Fruit fly (Drosophila melanogaster) whole organism, larva: ENCODE data around the gene CG12237.

Experiments
- noc ChIP-seq: fragments of 200-800 bp; sonication (Bioruptor generic); optimal IDR thresholded peaks from 3 replicates; lab custom pipeline; 2019; ENCODE audit warnings: missing biosample characterization, mild to moderate bottlenecking, missing genetic modification characterization, moderate library complexity

The CG12237 gene

dm6 chrX:19642819-19643504 lies at the start of gene CG12237, which contains the start of gene Sec61gamma:
TSS of gene CG12237 (minus strand) at chrX:19642869.
TSS of gene Sec61gamma (plus strand) at chrX:19643327.
- no peak for TF ChIP-seq noc (tag; lab: Kevin White, UChicago)

DNA sequence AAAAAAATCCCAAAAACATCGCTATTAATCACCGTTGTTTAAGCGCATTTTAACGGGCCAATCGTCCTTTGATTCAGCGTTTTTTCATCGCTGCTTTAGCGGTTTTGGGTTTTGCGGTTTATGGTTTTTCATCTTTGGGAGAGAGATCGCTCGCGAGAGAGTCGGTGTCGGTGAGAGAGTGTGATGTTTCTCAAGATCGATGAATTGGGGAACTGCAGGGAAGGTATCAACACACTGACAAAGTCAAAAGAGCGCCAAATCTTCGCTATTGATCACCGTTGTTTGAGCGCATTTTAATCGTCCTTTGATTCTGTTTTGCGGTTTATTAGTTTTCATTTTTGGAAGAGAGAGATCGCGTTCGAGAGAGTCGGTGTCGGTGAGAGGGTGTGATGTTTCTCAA lies 47.4 kb upstream of the CG12237 start:
- no peak for TF ChIP-seq noc (tag; lab: Kevin White, UChicago)

- no peak for TF ChIP-seq noc (tag; lab: Kevin White, UChicago)
These were observed 46.2 kb upstream of the CG12237 start, which contains the start of gene CG14227 for dm6 chrX:19688848-19689247. TSS of gene CG14227 (minus strand) at chrX:19688948.

dm6 chrX:19684048-19684447 lies 41.4 kb upstream of the CG12237 start:
- TF ChIP-seq noc (tag; lab: Kevin White, UChicago) = no peak

DNA sequence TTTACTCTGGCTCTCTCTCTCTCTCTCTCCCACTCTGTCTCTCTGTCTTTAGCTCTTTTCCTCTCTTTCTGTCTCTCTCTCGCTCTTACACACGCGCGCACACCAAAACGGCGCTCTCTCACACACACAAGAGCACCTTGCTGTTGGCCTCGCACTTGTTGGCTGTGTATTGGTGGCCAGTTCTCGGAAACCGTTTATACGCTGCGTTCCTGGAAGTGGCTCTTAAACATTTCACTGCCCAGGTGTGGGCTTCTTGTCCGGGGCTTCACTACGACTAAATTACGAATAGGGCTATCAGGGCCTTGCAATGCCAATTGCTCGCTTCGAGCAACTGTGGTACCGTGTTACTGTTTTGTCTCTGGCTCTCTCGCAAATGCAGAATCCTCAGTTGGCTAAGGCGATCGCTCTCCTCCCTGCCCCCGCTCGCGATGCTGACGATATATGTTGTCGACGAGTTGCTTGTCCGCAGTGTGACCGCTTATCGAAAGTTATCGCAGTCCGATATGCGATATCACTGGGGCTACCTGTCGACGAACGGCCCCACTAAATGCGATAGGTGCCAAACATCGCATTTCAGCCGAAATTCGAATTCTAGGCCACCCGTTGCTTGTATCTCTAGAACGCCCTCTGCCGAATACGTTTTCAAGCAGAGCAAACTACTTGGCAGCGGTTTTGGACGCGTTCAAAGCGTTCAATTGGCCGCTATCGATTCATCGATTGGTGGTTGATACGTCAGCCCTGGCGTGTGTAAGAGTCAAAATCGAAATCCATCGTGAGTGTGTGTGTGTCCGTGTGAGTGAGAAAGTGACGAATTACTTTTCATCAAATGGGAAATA lies 40.6 kb upstream of the CG12237 start, which contains the start of the genes dome and Ubqn:
Gene dome, minus strand, starts transcription at position 479 of the 836 bp plus-strand sequence.
Gene Ubqn, plus strand, starts transcription at position 769 of the 836 bp plus-strand sequence.
- TF ChIP-seq noc (tag; lab: Kevin White, UChicago) = peak; percentile 42

- no peak for TF ChIP-seq noc (tag; lab: Kevin White, UChicago)
These were observed 36.5 kb upstream of the CG12237 start for dm6 chrX:19679207-19679606.

DNA sequence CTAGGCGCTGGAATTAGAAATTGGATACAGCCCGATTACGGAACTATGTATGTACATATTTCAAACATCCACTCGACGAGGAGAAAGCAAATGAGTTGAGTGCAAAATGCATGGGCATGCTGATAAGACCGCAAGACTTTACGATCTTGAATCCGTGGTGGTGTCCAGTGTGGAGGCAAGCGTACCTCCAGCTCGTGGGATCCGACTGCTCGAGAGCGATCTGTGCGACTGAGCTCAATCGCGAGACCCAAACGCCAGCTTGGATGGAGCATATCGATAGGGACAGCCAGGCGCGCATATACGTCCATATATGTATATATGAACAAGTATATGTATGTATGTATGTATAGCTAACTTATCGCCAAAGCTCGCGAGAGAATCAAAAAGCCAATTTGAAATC lies 33.0 kb upstream of the CG12237 start, which contains the start of gene et:
Gene et, minus strand, starts transcription at position 230 of the 400 bp plus-strand sequence.
- no peak for TF ChIP-seq noc (tag; lab: Kevin White, UChicago)

DNA sequence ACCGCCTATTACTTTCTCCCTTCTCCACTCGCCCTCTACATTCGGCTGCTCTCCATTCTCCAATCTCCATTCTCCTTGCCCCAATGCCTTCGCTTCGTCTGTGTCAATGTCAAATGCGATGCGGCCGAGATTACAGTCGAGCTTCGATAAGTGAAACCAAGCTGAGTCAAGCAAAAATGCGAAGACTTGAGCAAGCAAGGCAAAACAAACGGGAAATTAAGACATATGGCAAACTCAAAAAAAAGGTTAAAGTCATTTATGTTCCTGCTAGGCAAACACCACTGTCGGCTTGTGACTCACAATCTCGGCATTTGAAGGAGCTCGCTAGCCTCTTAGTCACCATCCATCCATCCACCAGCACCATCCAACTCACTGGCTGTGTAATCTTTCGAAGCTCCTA lies 25.7 kb upstream of the CG12237 start:
- TF ChIP-seq noc (tag; lab: Kevin White, UChicago) = peak; percentile 99

DNA sequence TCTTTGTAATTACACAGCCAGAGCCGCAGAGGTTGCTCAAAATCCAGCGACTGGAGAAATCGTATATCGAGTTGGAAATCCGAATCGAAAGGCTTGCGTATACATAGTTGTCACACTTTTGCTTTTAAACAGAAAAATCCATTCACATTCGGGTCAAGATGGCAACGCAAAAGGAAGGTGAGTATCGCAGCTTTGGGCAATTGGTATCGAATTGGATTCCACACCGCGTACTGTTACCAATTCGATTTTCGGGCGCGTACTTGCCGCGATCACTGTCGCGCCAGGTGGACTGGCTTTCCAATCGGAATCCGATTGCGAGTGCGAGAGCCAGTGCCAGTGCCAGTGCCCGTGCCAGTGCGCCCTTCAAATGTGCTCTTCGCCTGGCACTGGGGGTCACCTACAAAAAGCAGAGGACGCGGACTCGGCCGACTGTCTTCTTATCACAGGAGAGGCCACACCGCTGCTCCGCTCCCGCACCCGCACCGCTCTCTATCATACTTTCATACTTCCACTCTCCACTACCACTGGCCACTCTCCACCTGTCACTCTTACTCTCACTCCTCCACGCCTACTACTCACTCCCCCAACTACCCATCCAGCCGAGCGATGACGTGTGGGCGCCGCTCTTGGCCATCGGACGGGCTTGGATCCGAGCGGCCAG lies 24.9 kb upstream of the CG12237 start:
- no peak for TF ChIP-seq noc (tag; lab: Kevin White, UChicago)

- peak; percentile 26 for TF ChIP-seq noc (tag; lab: Kevin White, UChicago)
These were observed 24.3 kb upstream of the CG12237 start, which contains the start of gene Zw for dm6 chrX:19666991-19667409. TSS of gene Zw (plus strand) at chrX:19667252.

DNA sequence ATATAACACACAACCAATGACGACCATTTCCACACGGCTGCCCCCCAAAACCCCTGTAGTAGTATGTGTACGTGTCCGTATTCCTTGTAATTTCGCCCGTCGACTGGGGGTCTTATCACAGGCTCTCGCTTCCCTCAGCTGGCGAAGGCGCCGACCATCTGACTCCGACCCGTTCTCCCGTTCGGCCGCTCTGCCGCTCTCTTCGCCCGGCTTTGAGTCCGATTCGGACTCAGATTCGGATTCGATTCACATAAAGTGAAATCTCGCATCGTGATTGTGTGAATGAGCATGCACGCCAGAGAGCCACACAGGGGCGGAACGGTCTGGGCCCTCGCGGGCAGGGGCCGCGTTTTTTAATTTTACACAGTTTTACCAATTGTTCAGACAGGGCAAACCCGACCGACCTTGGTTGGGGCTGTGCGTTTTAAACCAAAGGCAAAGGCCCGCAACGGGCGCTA lies 23.0 kb upstream of the CG12237 start:
- peak; percentile 30 for TF ChIP-seq noc (tag; lab: Kevin White, UChicago)

- TF ChIP-seq noc (tag; lab: Kevin White, UChicago) = no peak
These were observed 21.4 kb upstream of the CG12237 start, which contains the start of the genes CG14223 and Ssu72 for dm6 chrX:19663859-19664728. TSS of gene CG14223 (minus strand) at chrX:19663971. TSS of gene Ssu72 (plus strand) at chrX:19664561.

dm6 chrX:19663196-19663858 lies 20.7 kb upstream of the CG12237 start:
- no peak for TF ChIP-seq noc (tag; lab: Kevin White, UChicago)
